Fruit fly (Drosophila melanogaster) whole organism, adult: ENCODE results near the gene Cdk8.

Experiments
- CG11617 ChIP-seq: fragments of 200-800 bp; sonication (Bioruptor generic); optimal IDR thresholded peaks from 2 replicates; lab custom pipeline; 2017; ENCODE audit warnings: mild to moderate bottlenecking, missing biosample characterization, missing genetic modification reagents, missing genetic modification characterization
- CG12768 ChIP-seq: fragments of 200-800 bp; sonication (Bioruptor generic); optimal IDR thresholded peaks from 2 replicates; lab custom pipeline; 2017; ENCODE audit warnings: missing biosample characterization, missing genetic modification characterization, mild to moderate bottlenecking, moderate library complexity, missing genetic modification reagents
- CG14711 ChIP-seq: fragments of 200-800 bp; sonication (Bioruptor generic); optimal IDR thresholded peaks from 2 replicates; lab custom pipeline; 2018; ENCODE audit warnings: missing biosample characterization, mild to moderate bottlenecking, missing genetic modification characterization, moderate library complexity
- CG1620 ChIP-seq: fragments of 200-800 bp; sonication (Bioruptor generic); optimal IDR thresholded peaks from 2 replicates; lab custom pipeline; 2016; ENCODE audit warnings: missing biosample characterization, missing genetic modification characterization
- CG33017 ChIP-seq: fragments of 200-800 bp; sonication (Bioruptor generic); optimal IDR thresholded peaks from 2 replicates; lab custom pipeline; 2018; ENCODE audit warnings: missing biosample characterization, mild to moderate bottlenecking, missing genetic modification characterization, moderate library complexity
- CG5204 ChIP-seq: fragments of 200-800 bp; sonication (Bioruptor generic); optimal IDR thresholded peaks from 2 replicates; lab custom pipeline; 2016; ENCODE audit warnings: missing biosample characterization, missing genetic modification characterization
- CG7045 ChIP-seq: fragments of 200-800 bp; sonication (Bioruptor generic); optimal IDR thresholded peaks from 2 replicates; lab custom pipeline; 2017; ENCODE audit warnings: missing biosample characterization, mild to moderate bottlenecking, missing genetic modification characterization
- CG7101 ChIP-seq: fragments of 200-800 bp; sonication (Bioruptor generic); optimal IDR thresholded peaks from 2 replicates; lab custom pipeline; 2018; ENCODE audit warnings: missing biosample characterization, mild to moderate bottlenecking, missing genetic modification characterization, moderate library complexity
- Clk ChIP-seq: fragments of 200-800 bp; sonication (Bioruptor generic); optimal IDR thresholded peaks from 2 replicates; lab custom pipeline; 2017; ENCODE audit warnings: missing biosample characterization, missing genetic modification characterization
- Crg-1 ChIP-seq: fragments of 200-800 bp; sonication (Bioruptor generic); optimal IDR thresholded peaks from 2 replicates; lab custom pipeline; 2016; ENCODE audit warnings: missing biosample characterization, missing genetic modification characterization
- Hr96 ChIP-seq: fragments of 200-800 bp; sonication (Bioruptor generic); optimal IDR thresholded peaks from 2 replicates; lab custom pipeline; 2016; ENCODE audit warnings: missing biosample characterization, missing genetic modification characterization
- Mnt ChIP-seq: fragments of 200-800 bp; sonication (Bioruptor generic); optimal IDR thresholded peaks from 2 replicates; lab custom pipeline; 2016; ENCODE audit warnings: missing biosample characterization, mild to moderate bottlenecking, missing genetic modification characterization
- bab1 ChIP-seq: fragments of 200-800 bp; sonication (Bioruptor generic); optimal IDR thresholded peaks from 3 replicates; lab custom pipeline; 2019; ENCODE audit warnings: missing biosample characterization, mild to moderate bottlenecking, missing genetic modification characterization, moderate library complexity
- cic ChIP-seq: fragments of 200-800 bp; sonication (Bioruptor generic); optimal IDR thresholded peaks from 2 replicates; lab custom pipeline; 2017; ENCODE audit warnings: missing biosample characterization, mild to moderate bottlenecking, missing genetic modification characterization, moderate library complexity
- cnc ChIP-seq, 2 experiments: fragments of >200 bp; optimal IDR thresholded peaks; 2 replicates each; lab custom pipeline; 2017
- kay ChIP-seq: fragments of 200-800 bp; sonication (Bioruptor generic); peaks from one replicate; lab custom pipeline; 2016; ENCODE audit warnings: missing biosample characterization, missing genetic modification characterization, borderline replicate concordance
- ovo ChIP-seq: fragments of 200-800 bp; sonication (Bioruptor generic); optimal IDR thresholded peaks from 2 replicates; lab custom pipeline; 2016; ENCODE audit warnings: missing biosample characterization, missing genetic modification characterization
- pad ChIP-seq: fragments of 200-800 bp; sonication (Bioruptor generic); optimal IDR thresholded peaks from 3 replicates; lab custom pipeline; 2017; ENCODE audit warnings: missing biosample characterization, missing genetic modification characterization, mild to moderate bottlenecking, moderate library complexity, missing genetic modification reagents
- tj ChIP-seq: fragments of 200-800 bp; sonication (Bioruptor generic); optimal IDR thresholded peaks from 3 replicates; lab custom pipeline; 2017; ENCODE audit warnings: missing biosample characterization, mild to moderate bottlenecking, missing genetic modification characterization, moderate library complexity
- toe ChIP-seq: fragments of 200-800 bp; sonication (Bioruptor generic); optimal IDR thresholded peaks from 2 replicates; lab custom pipeline; 2016; ENCODE audit warnings: missing biosample characterization, missing genetic modification characterization

The Cdk8 gene

dm6 chr3L:9815705-9816104 is 22.8 kb downstream of the Cdk8 start:
- TF ChIP-seq toe (GFP tag; lab: Kevin White, UChicago) = no peak
- no peak for TF ChIP-seq tj
- TF ChIP-seq CG12768 (GFP tag; lab: Kevin White, UChicago) = no peak
- TF ChIP-seq CG7101 (tag; lab: Kevin White, UChicago) = no peak
- no peak for TF ChIP-seq ovo (GFP tag; lab: Kevin White, UChicago)

DNA sequence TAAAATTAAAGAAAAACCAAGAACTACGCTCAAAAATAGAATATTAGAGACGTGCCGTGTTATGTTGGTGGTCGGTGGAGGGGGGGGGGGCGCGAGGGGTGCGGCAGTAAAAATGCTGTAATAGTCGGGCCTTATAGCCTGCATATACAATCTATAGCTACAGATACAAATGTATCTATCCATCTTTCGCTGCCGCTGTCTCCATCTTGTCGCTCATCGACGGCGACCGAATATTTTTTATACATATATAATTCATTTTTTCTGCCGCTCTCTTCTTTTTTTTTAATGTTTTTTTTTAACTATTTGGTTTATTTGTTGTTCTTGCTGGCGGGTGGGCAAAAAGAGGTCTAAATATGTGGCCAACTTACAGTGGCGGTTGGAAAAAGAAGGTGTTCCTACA is 23.8 kb downstream of the Cdk8 start:
- TF ChIP-seq bab1 (GFP tag; lab: Kevin White, UChicago) (no peak), Crg-1 (GFP tag; lab: Kevin White, UChicago) (no peak), kay (no peak), CG5204 (GFP tag; lab: Kevin White, UChicago) (no peak), toe (GFP tag; lab: Kevin White, UChicago) (no peak), CG12768 (GFP tag; lab: Kevin White, UChicago) (no peak)

DNA sequence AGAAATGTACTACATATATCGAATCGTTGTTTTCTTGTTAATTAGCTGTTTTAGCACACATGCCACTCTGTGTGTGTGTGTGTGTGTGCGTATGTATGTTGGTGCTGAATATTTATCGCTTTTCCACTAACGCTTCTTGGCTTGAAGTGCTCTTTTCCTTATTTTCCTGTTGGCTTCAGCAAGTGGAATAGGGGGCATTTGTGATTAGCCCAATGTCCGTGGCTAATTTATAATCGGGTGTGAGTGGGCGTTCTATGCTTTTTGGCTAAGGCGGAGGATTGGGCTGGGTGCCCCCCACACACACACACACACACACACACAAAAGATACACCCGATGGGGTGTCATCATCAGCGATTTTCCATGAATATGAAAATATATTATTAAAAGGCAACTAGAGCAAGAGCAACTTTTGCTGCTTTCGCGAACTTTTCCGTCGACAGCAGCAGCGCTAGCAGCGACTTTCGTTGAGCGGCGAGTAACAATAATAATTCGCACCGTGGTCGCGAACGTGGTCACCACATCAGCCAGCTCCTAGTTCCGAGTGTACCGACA is 25.0 kb downstream of the Cdk8 start, which contains the start of gene CG43897:
Gene CG43897 (plus strand): TSS at position 503 of the 553 bp plus-strand sequence.
- TF ChIP-seq CG33017 (tag; lab: Kevin White, UChicago) (no peak), Mnt (GFP tag; lab: Kevin White, UChicago) (no peak), bab1 (GFP tag; lab: Kevin White, UChicago) (no peak), CG14711 (no peak), toe (GFP tag; lab: Kevin White, UChicago) (no peak), ovo (GFP tag; lab: Kevin White, UChicago) (no peak), CG1620 (GFP tag; lab: Kevin White, UChicago) (no peak), kay (no peak), Crg-1 (GFP tag; lab: Kevin White, UChicago) (no peak), CG11617 (GFP tag; lab: Kevin White, UChicago) (no peak), Clk (GFP tag; lab: Kevin White, UChicago) (no peak), CG5204 (GFP tag; lab: Kevin White, UChicago) (no peak), CG7101 (tag; lab: Kevin White, UChicago) (no peak), cic (GFP tag; lab: Kevin White, UChicago) (no peak)

DNA sequence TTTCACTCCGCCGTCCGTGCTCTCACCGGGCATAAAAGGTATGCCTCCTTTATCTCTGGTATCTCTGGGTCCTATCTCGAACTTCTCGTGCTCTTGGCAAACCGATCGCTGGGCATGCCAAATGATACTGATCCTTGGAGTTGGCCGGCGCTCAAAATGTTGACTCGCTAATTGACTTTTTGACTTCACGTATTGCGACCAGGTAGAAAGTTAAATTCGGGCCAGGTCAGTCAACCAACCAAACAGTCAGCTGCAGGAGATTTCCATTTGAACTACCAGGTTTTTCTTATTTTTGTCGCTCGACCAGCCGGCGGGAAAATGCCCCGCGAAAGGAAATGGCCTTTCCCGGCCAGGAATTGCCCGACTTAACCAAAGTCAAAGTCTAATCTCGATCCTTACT is 34.3 kb downstream of the Cdk8 start, which contains the start of gene Ilp4:
Gene Ilp4 (minus strand): TSS at position 139 of the 400 bp plus-strand sequence.
- no peak for TF ChIP-seq Crg-1 (GFP tag; lab: Kevin White, UChicago)
- TF ChIP-seq bab1 (GFP tag; lab: Kevin White, UChicago) = no peak
- TF ChIP-seq CG5204 (GFP tag; lab: Kevin White, UChicago) = no peak
- TF ChIP-seq CG7045 (GFP tag; lab: Kevin White, UChicago) = no peak
- TF ChIP-seq Clk (GFP tag; lab: Kevin White, UChicago) = no peak
- TF ChIP-seq CG14711 = no peak
- TF ChIP-seq pad (GFP tag; lab: Kevin White, UChicago) = no peak
- TF ChIP-seq toe (GFP tag; lab: Kevin White, UChicago) = no peak
- no peak for TF ChIP-seq CG12768 (GFP tag; lab: Kevin White, UChicago)
- TF ChIP-seq kay = no peak
- no peak for TF ChIP-seq tj
- no peak for TF ChIP-seq cic (GFP tag; lab: Kevin White, UChicago)
- TF ChIP-seq cnc (optimal IDR thresholded peaks at IDR 0.05; lab: Kevin White, UChicago) = no peak
- no peak for TF ChIP-seq CG7101 (tag; lab: Kevin White, UChicago)
- TF ChIP-seq CG1620 (GFP tag; lab: Kevin White, UChicago) = no peak
- TF ChIP-seq CG11617 (GFP tag; lab: Kevin White, UChicago) = no peak
- no peak for TF ChIP-seq ovo (GFP tag; lab: Kevin White, UChicago)

DNA sequence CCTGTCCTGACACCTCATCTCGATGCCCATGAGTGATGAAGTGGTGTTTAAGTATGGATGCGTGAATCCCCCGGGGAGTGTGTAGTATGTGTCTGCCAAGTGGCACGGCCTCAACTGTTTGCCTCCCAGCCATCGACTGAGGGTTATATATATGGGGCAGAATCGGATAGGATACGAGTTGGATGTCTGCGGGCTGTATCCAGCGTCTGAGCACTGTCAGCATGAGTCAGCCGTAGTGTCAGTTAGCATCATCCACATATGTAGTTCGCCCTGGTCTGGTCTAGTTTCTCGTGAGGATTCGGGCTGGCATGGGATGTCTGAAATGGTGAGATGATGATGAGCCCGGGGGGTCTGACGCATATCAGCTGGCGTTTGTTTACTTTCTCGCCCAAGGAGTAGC is 36.5 kb downstream of the Cdk8 start, which contains the start of gene Ilp3:
Gene Ilp3 (minus strand): TSS at position 101 of the 400 bp plus-strand sequence.
- no peak for TF ChIP-seq bab1 (GFP tag; lab: Kevin White, UChicago)
- no peak for TF ChIP-seq cnc (optimal IDR thresholded peaks at IDR 0.05; lab: Kevin White, UChicago)
- no peak for TF ChIP-seq toe (GFP tag; lab: Kevin White, UChicago)
- no peak for TF ChIP-seq CG5204 (GFP tag; lab: Kevin White, UChicago)
- TF ChIP-seq Crg-1 (GFP tag; lab: Kevin White, UChicago) = no peak
- TF ChIP-seq CG11617 (GFP tag; lab: Kevin White, UChicago) = no peak

DNA sequence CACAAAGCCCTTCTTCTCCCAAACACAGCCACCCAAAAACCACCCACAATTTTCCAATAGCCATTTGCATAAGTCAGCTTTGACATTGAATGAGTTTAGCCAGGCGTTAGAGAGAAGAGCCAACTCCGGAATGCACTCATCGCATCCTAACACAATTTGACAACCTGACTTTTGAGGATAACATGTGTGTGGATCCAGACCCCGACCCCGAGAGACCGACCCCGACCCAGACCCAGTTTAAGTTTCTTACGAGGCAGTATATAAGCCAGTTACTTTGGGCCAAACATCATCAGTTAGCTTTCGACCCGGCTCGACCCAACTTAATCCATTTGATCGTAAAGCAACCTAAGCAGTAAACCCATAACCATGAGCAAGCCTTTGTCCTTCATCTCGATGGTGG is 39.1 kb downstream of the Cdk8 start, which contains the start of gene Ilp2:
Gene Ilp2 (plus strand): TSS at position 301 of the 400 bp plus-strand sequence.
- TF ChIP-seq Clk (GFP tag; lab: Kevin White, UChicago) = no peak
- no peak for TF ChIP-seq cnc (optimal IDR thresholded peaks at IDR 0.05; lab: Kevin White, UChicago)
- TF ChIP-seq Hr96 (GFP tag; lab: Kevin White, UChicago) = no peak
- TF ChIP-seq CG7045 (GFP tag; lab: Kevin White, UChicago) = no peak
- TF ChIP-seq tj = no peak
- no peak for TF ChIP-seq bab1 (GFP tag; lab: Kevin White, UChicago)
- TF ChIP-seq cic (GFP tag; lab: Kevin White, UChicago) = no peak
- no peak for TF ChIP-seq ovo (GFP tag; lab: Kevin White, UChicago)
- no peak for TF ChIP-seq CG14711
- TF ChIP-seq CG12768 (GFP tag; lab: Kevin White, UChicago) = no peak
- no peak for TF ChIP-seq CG7101 (tag; lab: Kevin White, UChicago)
- TF ChIP-seq toe (GFP tag; lab: Kevin White, UChicago) = no peak
- TF ChIP-seq Crg-1 (GFP tag; lab: Kevin White, UChicago) = no peak
